Fruit fly (Drosophila melanogaster) whole organism, embryonic: ENCODE results near the gene PsGEF.

ENCODE experiments used
- CG10147 ChIP-seq: fragments of 200-800 bp; sonication (Bioruptor generic); optimal IDR thresholded peaks from 2 replicates; lab custom pipeline; 2019; ENCODE audit warnings: missing biosample characterization, mild to moderate bottlenecking, missing genetic modification characterization, moderate library complexity
- CG10321 ChIP-seq: fragments of 200-800 bp; sonication (Bioruptor generic); IDR thresholded peaks from 2 replicates; pipeline ENCODE4 v1.3.6; 2022; ENCODE audit warnings: missing biosample characterization, missing genetic modification characterization
- CG10979 ChIP-seq: fragments of 200-800 bp; sonication (Bioruptor generic); optimal IDR thresholded peaks from 2 replicates; lab custom pipeline; 2018; ENCODE audit warnings: missing biosample characterization, mild to moderate bottlenecking, missing genetic modification characterization, moderate library complexity
- CG12299 ChIP-seq: fragments of 200-800 bp; sonication (Bioruptor generic); optimal IDR thresholded peaks from 2 replicates; lab custom pipeline; 2018; ENCODE audit warnings: missing biosample characterization, mild to moderate bottlenecking, missing genetic modification characterization
- CG13775 ChIP-seq: fragments of 200-800 bp; sonication (Bioruptor generic); optimal IDR thresholded peaks from 3 replicates; lab custom pipeline; 2017; ENCODE audit warnings: missing biosample characterization, mild to moderate bottlenecking, missing genetic modification characterization
- CG15269 ChIP-seq: fragments of 200-800 bp; sonication (Bioruptor generic); optimal IDR thresholded peaks from 2 replicates; lab custom pipeline; 2018; ENCODE audit warnings: missing biosample characterization, mild to moderate bottlenecking, missing genetic modification characterization, moderate library complexity
- CG1832 ChIP-seq: fragments of 200-800 bp; sonication (Bioruptor generic); optimal IDR thresholded peaks from 2 replicates; lab custom pipeline; 2017; ENCODE audit warnings: missing biosample characterization, mild to moderate bottlenecking, missing genetic modification characterization, inconsistent platforms
- CG32532 ChIP-seq: fragments of 200-800 bp; sonication (Bioruptor generic); IDR thresholded peaks from 2 replicates; pipeline ENCODE4 v1.3.6; 2022; ENCODE audit warnings: missing biosample characterization, missing genetic modification characterization
- CG6791 ChIP-seq: fragments of 200-800 bp; sonication (Bioruptor generic); IDR thresholded peaks from 3 replicates; pipeline ENCODE4 v1.3.6; 2022; ENCODE audit warnings: missing biosample characterization, missing genetic modification characterization; ENCODE audit not compliant: partially characterized antibody
- CG6813 ChIP-seq: fragments of 200-800 bp; sonication (Bioruptor generic); optimal IDR thresholded peaks from 2 replicates; lab custom pipeline; 2017; ENCODE audit warnings: missing biosample characterization, missing genetic modification characterization, mild to moderate bottlenecking, moderate library complexity, missing genetic modification reagents
- CG7271 ChIP-seq: fragments of 200-800 bp; sonication (Bioruptor generic); optimal IDR thresholded peaks from 2 replicates; lab custom pipeline; 2018; ENCODE audit warnings: missing biosample characterization, mild to moderate bottlenecking, missing genetic modification characterization, moderate library complexity
- CG7839 ChIP-seq: fragments of 200-800 bp; sonication (Bioruptor generic); optimal IDR thresholded peaks from 3 replicates; lab custom pipeline; 2018; ENCODE audit warnings: missing biosample characterization, mild to moderate bottlenecking, missing genetic modification characterization, moderate library complexity
- CG7987 ChIP-seq: fragments of 200-800 bp; sonication (Bioruptor generic); optimal IDR thresholded peaks from 2 replicates; lab custom pipeline; 2018; ENCODE audit warnings: missing biosample characterization, mild to moderate bottlenecking, missing genetic modification characterization, moderate library complexity
- CG8944 ChIP-seq: fragments of 200-800 bp; sonication (Bioruptor generic); optimal IDR thresholded peaks from 3 replicates; lab custom pipeline; 2016; ENCODE audit warnings: missing biosample characterization, missing genetic modification characterization
- CG9727 ChIP-seq: fragments of 200-800 bp; sonication (Bioruptor generic); optimal IDR thresholded peaks from 3 replicates; lab custom pipeline; 2017; ENCODE audit warnings: missing biosample characterization, mild to moderate bottlenecking, missing genetic modification characterization
- CHES-1-like ChIP-seq: fragments of 200-800 bp; sonication (Bioruptor generic); optimal IDR thresholded peaks from 2 replicates; lab custom pipeline; 2016; ENCODE audit warnings: missing biosample characterization, missing genetic modification characterization
- Deaf1 ChIP-seq: fragments of 200-800 bp; optimal IDR thresholded peaks from 3 replicates; lab custom pipeline; 2019; ENCODE audit warnings: missing biosample characterization, mild to moderate bottlenecking, missing genetic modification characterization, moderate library complexity
- Dfd ChIP-seq, 2 experiments: fragments of >200 bp; optimal IDR thresholded peaks; 2 replicates each; lab custom pipeline; 2017; ENCODE audit warnings: missing biosample characterization in 2 of 2, missing genetic modification characterization in 2 of 2
- Gsc ChIP-seq: fragments of 200-800 bp; sonication (Bioruptor generic); IDR thresholded peaks from 2 replicates; pipeline ENCODE4 v1.3.6; 2022; ENCODE audit warnings: missing biosample characterization, missing genetic modification characterization
- Lhr ChIP-seq: fragments of 200-800 bp; sonication (Bioruptor generic); optimal IDR thresholded peaks from 3 replicates; lab custom pipeline; 2017; ENCODE audit warnings: mild to moderate bottlenecking, missing biosample characterization, missing genetic modification reagents, missing genetic modification characterization
- Med ChIP-seq: fragments of 200-800 bp; sonication (Bioruptor generic); peaks from one replicate; lab custom pipeline; 2016; ENCODE audit warnings: missing biosample characterization, missing genetic modification characterization, mild to moderate bottlenecking, inconsistent platforms, moderate library complexity
- NC2α ChIP-seq: fragments of 200-800 bp; sonication (Bioruptor generic); optimal IDR thresholded peaks from 2 replicates; lab custom pipeline; 2016; ENCODE audit warnings: missing biosample characterization, missing genetic modification characterization
- Optix ChIP-seq: fragments of 200-800 bp; sonication (Bioruptor generic); IDR thresholded peaks from 3 replicates; pipeline ENCODE4 v1.3.6; 2022; ENCODE audit warnings: missing biosample characterization, missing genetic modification characterization
- Trl ChIP-seq, 3 experiments: fragments of >200 bp in 2 of 3; fragments of 200-800 bp in 1 of 3; sonication (Bioruptor generic) in 1 of 3; optimal IDR thresholded peaks; 2 replicates in 1 of 3; 3 replicates in 2 of 3; lab custom pipeline; 2016 to 2017; ENCODE audit warnings: missing biosample characterization in 1 of 3, missing genetic modification characterization in 1 of 3
- Usf ChIP-seq: fragments of 200-800 bp; sonication (Bioruptor generic); optimal IDR thresholded peaks from 2 replicates; lab custom pipeline; 2017; ENCODE audit warnings: missing genotype, missing biosample characterization, missing genetic modification characterization
- Xrp1 ChIP-seq: fragments of 200-800 bp; sonication (Bioruptor generic); IDR thresholded peaks from 2 replicates; pipeline ENCODE4 v1.3.6; 2022; ENCODE audit warnings: missing biosample characterization, missing genetic modification characterization
- bbx ChIP-seq: fragments of 200-800 bp; sonication (Bioruptor generic); IDR thresholded peaks from 2 replicates; pipeline ENCODE4 v1.3.6; 2022; ENCODE audit warnings: missing biosample characterization, missing genetic modification characterization; ENCODE audit not compliant: partially characterized antibody
- bcd ChIP-seq: fragments of 200-800 bp; sonication (Bioruptor generic); optimal IDR thresholded peaks from 2 replicates; lab custom pipeline; 2017; ENCODE audit warnings: missing biosample characterization, mild to moderate bottlenecking, missing genetic modification characterization
- cad ChIP-seq: fragments of >200 bp; optimal IDR thresholded peaks from 2 replicates; lab custom pipeline; 2017; ENCODE audit warnings: missing biosample characterization, missing genetic modification characterization
- chinmo ChIP-seq: fragments of 200-800 bp; sonication (Bioruptor generic); IDR thresholded peaks from 4 replicates; pipeline ENCODE4 v1.3.6; 2022; ENCODE audit warnings: missing biosample characterization, missing genetic modification characterization; ENCODE audit not compliant: partially characterized antibody
- crp ChIP-seq, 2 experiments: fragments of 200-800 bp; sonication (Bioruptor generic); optimal IDR thresholded peaks; 2 replicates in 1 of 2; 3 replicates in 1 of 2; lab custom pipeline; 2017; ENCODE audit warnings: missing biosample characterization in 2 of 2, missing genetic modification characterization in 2 of 2, mild to moderate bottlenecking in 1 of 2, moderate library complexity in 1 of 2
- da ChIP-seq: fragments of 200-800 bp; sonication (Bioruptor generic); optimal IDR thresholded peaks from 2 replicates; lab custom pipeline; 2016; ENCODE audit warnings: missing biosample characterization, missing genetic modification characterization
- ftz-f1 ChIP-seq: fragments of 200-800 bp; sonication (Bioruptor generic); optimal IDR thresholded peaks from 2 replicates; lab custom pipeline; 2016; ENCODE audit warnings: missing biosample characterization, missing genetic modification characterization
- gsb ChIP-seq: fragments of 200-800 bp; sonication (Bioruptor generic); IDR thresholded peaks from 2 replicates; pipeline ENCODE4 v1.3.6; 2022; ENCODE audit warnings: missing biosample characterization, missing genetic modification characterization
- kah ChIP-seq: fragments of 200-800 bp; sonication (Bioruptor generic); optimal IDR thresholded peaks from 2 replicates; lab custom pipeline; 2018; ENCODE audit warnings: missing biosample characterization, mild to moderate bottlenecking, missing genetic modification characterization
- oc ChIP-seq: fragments of 200-800 bp; sonication (Bioruptor generic); optimal IDR thresholded peaks from 2 replicates; lab custom pipeline; 2018; ENCODE audit warnings: missing biosample characterization, mild to moderate bottlenecking, missing genetic modification characterization, moderate library complexity
- otp ChIP-seq: fragments of 200-800 bp; sonication (Bioruptor generic); IDR thresholded peaks from 3 replicates; pipeline ENCODE4, ENCODE4 v1.3.6; 2022; ENCODE audit warnings: missing biosample characterization, missing genetic modification characterization
- p53 ChIP-seq: fragments of 200-800 bp; sonication (Bioruptor generic); optimal IDR thresholded peaks from 2 replicates; lab custom pipeline; 2016; ENCODE audit warnings: missing biosample characterization, missing genetic modification characterization
- salm ChIP-seq: fragments of 200-800 bp; sonication (Bioruptor generic); optimal IDR thresholded peaks from 2 replicates; lab custom pipeline; 2018; ENCODE audit warnings: missing biosample characterization, mild to moderate bottlenecking, missing genetic modification characterization
- sd ChIP-seq: fragments of 200-800 bp; sonication (Bioruptor generic); optimal IDR thresholded peaks from 3 replicates; lab custom pipeline; 2018; ENCODE audit warnings: missing biosample characterization, mild to moderate bottlenecking, missing genetic modification characterization, moderate library complexity
- sug ChIP-seq: fragments of 200-800 bp; optimal IDR thresholded peaks from 2 replicates; lab custom pipeline; 2019; ENCODE audit warnings: missing biosample characterization, mild to moderate bottlenecking, missing genetic modification characterization, moderate library complexity
- tio ChIP-seq: fragments of 200-800 bp; sonication (Bioruptor generic); optimal IDR thresholded peaks from 2 replicates; lab custom pipeline; 2017; ENCODE audit warnings: missing biosample characterization, missing genetic modification characterization, inconsistent platforms
- tll ChIP-seq, 2 experiments: fragments of 200-800 bp in 1 of 2; fragments of >200 bp in 1 of 2; sonication (Bioruptor generic) in 1 of 2; optimal IDR thresholded peaks; 2 replicates each; lab custom pipeline; 2017 to 2019; ENCODE audit warnings: missing biosample characterization in 2 of 2, missing genetic modification characterization in 2 of 2, mild to moderate bottlenecking in 1 of 2, moderate library complexity in 1 of 2
- trh ChIP-seq: fragments of 200-800 bp; sonication (Bioruptor generic); optimal IDR thresholded peaks from 2 replicates; lab custom pipeline; 2016; ENCODE audit warnings: missing biosample characterization, missing genetic modification characterization
- z ChIP-seq: fragments of 200-800 bp; sonication (Bioruptor generic); IDR thresholded peaks from 3 replicates; pipeline ENCODE4 v1.3.6; 2022; ENCODE audit warnings: missing biosample characterization, missing genetic modification characterization

The PsGEF gene

DNA sequence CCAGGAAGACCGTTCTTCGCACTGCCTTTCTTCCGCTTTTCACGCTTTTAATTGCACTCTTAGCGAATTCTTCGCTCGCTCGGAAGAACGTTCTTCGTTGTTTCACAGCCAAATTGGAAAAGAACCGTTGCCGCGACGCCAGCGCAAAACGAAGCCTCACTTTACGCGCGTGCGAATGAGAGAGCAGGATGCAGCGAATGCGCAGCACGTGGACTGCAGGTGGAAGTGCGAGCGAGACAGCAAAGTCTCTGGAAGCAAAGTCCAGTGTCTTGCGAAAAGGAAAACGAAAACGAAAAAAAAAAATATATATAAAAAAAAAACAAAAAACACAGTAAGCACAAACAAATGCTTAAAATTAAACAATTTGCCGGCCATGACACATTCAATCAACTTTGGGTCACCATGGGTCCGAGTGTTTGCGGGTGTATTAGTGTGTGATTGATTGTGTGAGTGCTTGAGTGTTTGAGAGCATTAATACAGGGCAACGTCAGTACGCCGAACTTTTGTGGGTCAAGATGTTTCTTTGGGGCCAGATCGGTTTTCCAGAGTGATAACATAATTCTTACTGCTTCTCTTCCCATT is 52.8 kb downstream of the PsGEF start, which contains the start of gene Ilp6 (continued):
- TF ChIP-seq tio (GFP tag; lab: Kevin White, UChicago) = no peak
- TF ChIP-seq bcd = no peak
- TF ChIP-seq Gsc (GFP tag; lab: Robert Waterston, UW) = no peak
- peak; percentile 55 for TF ChIP-seq CG1832
- TF ChIP-seq Lhr = no peak
- TF ChIP-seq otp (GFP tag; lab: Robert Waterston, UW) = no peak
- TF ChIP-seq bbx (GFP tag; lab: Robert Waterston, UW) = no peak
- no peak for TF ChIP-seq CG6813 (GFP tag; lab: Kevin White, UChicago)
- TF ChIP-seq z (GFP tag; lab: Robert Waterston, UW) = no peak
- TF ChIP-seq sd (tag; lab: Kevin White, UChicago) = no peak
- TF ChIP-seq CG15269 (tag; lab: Kevin White, UChicago) = no peak
- no peak for TF ChIP-seq CG10979 (tag; lab: Kevin White, UChicago)
- no peak for TF ChIP-seq Usf (GFP tag; lab: Kevin White, UChicago)
- no peak for TF ChIP-seq CG8944 (GFP tag; lab: Kevin White, UChicago)
- TF ChIP-seq CG10147 = no peak
- TF ChIP-seq cad (GFP tag; lab: Kevin White, UChicago) = no peak
- TF ChIP-seq CG13775 = no peak

DNA sequence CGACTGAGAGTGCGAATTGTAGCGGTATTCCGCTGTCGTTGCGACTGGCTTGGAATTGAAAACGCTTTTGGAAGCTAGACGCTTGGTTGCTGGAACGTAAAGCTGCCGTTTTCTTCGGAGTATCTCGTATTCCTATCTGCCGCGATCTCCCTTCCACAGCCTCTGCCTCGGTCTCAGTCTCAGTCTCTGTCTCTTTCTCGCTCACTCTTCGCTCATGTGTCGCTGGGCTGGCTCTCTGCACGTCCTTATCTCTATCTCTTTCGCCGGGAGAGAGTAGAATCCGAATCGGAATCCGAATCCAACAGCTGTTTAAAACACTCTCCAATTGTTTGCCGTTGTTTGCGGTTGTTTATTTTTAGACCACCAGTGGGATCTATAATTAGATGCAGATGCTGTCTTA is 53.4 kb downstream of the PsGEF start:
- TF ChIP-seq p53 (GFP tag; lab: Kevin White, UChicago) (no peak), Med (GFP tag; lab: Kevin White, UChicago) (peak; percentile 67), Dfd (GFP tag; optimal IDR thresholded peaks at IDR 0.05; lab: Kevin White, UChicago) (no peak), Deaf1 (tag; lab: Kevin White, UChicago) (peak; percentile 27), Trl (optimal IDR thresholded peaks at IDR 0.05; lab: Kevin White, UChicago) (peak; percentile 0 to 57), Trl (GFP tag; optimal IDR thresholded peaks at IDR 0.05; lab: Kevin White, UChicago) (no peak), CG1832 (peak; percentile 82), crp (GFP tag; optimal IDR thresholded peaks at IDR 0.05; lab: Kevin White, UChicago) (peak in 1 of 2 experiments; percentile 13), CG7987 (GFP tag; lab: Kevin White, UChicago) (no peak), sug (peak; percentile 36), tll (GFP tag; optimal IDR thresholded peaks at IDR 0.05; lab: Kevin White, UChicago) (peak in 1 of 2 experiments; percentile 89), CG9727 (GFP tag; lab: Kevin White, UChicago) (no peak), CG10321 (peak; percentile 79)

DNA sequence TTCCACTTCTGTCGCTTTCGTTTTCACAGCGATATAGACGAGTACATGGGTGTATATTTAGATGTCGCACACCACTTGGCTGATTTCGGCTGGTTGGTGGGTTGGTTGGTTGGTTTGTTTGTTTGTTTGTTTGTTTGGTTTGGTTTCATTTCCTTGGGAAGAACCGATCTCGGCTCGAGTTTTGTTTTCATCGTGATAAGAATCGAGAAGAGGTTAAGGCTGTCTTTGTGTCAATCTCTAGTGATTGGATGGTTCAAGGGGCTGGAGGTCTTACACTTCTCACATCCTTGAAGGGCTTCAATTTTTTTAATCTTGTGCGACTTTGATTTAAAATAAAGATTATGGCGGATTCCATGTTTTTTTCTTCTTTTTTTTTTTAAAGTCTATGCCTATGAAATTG is 54.7 kb downstream of the PsGEF start:
- TF ChIP-seq oc (tag; lab: Kevin White, UChicago) (no peak), CG7839 (tag; lab: Kevin White, UChicago) (no peak), kah (peak; percentile 60)

DNA sequence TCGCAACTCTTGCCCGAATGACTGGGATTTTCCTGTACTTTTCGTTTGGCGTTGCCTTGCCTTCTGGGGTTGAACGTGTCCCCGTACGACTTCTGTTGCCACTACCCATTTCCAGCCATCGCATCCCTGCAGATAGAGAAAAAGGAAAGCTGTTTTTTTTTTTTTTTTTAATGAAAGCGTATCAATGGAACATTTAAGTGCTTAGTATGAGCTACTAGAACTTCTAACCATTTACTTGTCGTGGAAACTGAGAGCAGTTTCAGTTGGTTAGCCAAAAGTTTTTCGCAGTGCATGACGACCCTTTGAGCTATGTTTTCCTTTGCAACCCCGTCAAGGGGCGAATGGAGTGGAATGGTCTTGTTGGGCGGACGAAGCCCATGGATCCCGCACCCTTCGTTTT is 58.2 kb downstream of the PsGEF start:
- TF ChIP-seq Xrp1 (GFP tag; lab: Robert Waterston, UW) (peak; percentile 80), gsb (GFP tag; lab: Robert Waterston, UW) (0 out of 2 replicates have a peak, but pooled peaks have one; percentile 23), salm (tag; lab: Kevin White, UChicago) (no peak), NC2α (GFP tag; lab: Kevin White, UChicago) (peak; percentile 48), CG12299 (tag; lab: Kevin White, UChicago) (peak; percentile 38), da (GFP tag; lab: Kevin White, UChicago) (peak; percentile 18), chinmo (GFP tag; lab: Robert Waterston, UW) (no peak), Optix (GFP tag; lab: Robert Waterston, UW) (peak; percentile 75; the same call in 2 of the 3 replicates), CHES-1-like (peak; percentile 78), CG6791 (no peak), ftz-f1 (GFP tag; lab: Kevin White, UChicago) (no peak), otp (GFP tag; lab: Robert Waterston, UW) (peak; percentile 76), trh (GFP tag; lab: Kevin White, UChicago) (peak; percentile 48), CG7271 (tag; lab: Kevin White, UChicago) (no peak), bcd (peak; percentile 15), CG32532 (peak; percentile 69)
